Worm (Caenorhabditis elegans) whole organism, midembryonic: ENCODE measurements around the gene srh-17.

ENCODE experiments used
- T22C8.4 ChIP-seq: fragments of 200-800 bp; sonication (Bioruptor generic); IDR thresholded peaks from 2 replicates; pipeline ENCODE4 v1.3.6; 2022; ENCODE audit warnings: missing genetic modification characterization, missing compliant biosample characterization
- cog-1 ChIP-seq: sonication (generic microtip); optimal IDR thresholded peaks from 2 replicates; lab custom pipeline; 2016; ENCODE audit warnings: missing genetic modification characterization, missing compliant biosample characterization
- flt-1 ChIP-seq: fragments of 200-800 bp; sonication (Bioruptor generic); IDR thresholded peaks from 2 replicates; pipeline ENCODE4 v1.3.6; 2022; ENCODE audit warnings: missing genetic modification characterization, missing compliant biosample characterization
- klf-2 ChIP-seq: fragments of 200-800 bp; sonication (Bioruptor generic); conservative IDR thresholded peaks from 2 replicates; pipeline ENCODE4 v1.3.6; 2022; ENCODE audit warnings: missing genetic modification reagents, missing genetic modification characterization, missing compliant biosample characterization
- med-1 ChIP-seq: sonication (generic microtip); optimal IDR thresholded peaks from 2 replicates; lab custom pipeline; 2017; ENCODE audit warnings: missing genetic modification characterization, mild to moderate bottlenecking, missing compliant biosample characterization, antibody characterized with exemption, missing genetic modification reagents; ENCODE audit not compliant: insufficient read depth
- ref-1 ChIP-seq: fragments of 200-800 bp; sonication (Bioruptor generic); conservative IDR thresholded peaks from 2 replicates; pipeline ENCODE4 v1.3.6; 2022; ENCODE audit warnings: missing genetic modification reagents, missing genetic modification characterization, missing compliant biosample characterization
- tab-1 ChIP-seq: fragments of 200-800 bp; sonication (Bioruptor generic); IDR thresholded peaks from 2 replicates; pipeline ENCODE4 v1.3.6; 2022; ENCODE audit warnings: missing genetic modification characterization, missing compliant biosample characterization
- ztf-23 ChIP-seq: fragments of 200-800 bp; sonication (Bioruptor generic); IDR thresholded peaks from 2 replicates; pipeline ENCODE4 v1.3.6; 2022; ENCODE audit warnings: missing genetic modification reagents, missing genetic modification characterization, missing compliant biosample characterization
- ztf-29 ChIP-seq: fragments of 200-800 bp; sonication (Bioruptor generic); IDR thresholded peaks from 2 replicates; pipeline ENCODE4 v1.3.6; 2022; ENCODE audit warnings: missing genetic modification reagents, missing genetic modification characterization, missing compliant biosample characterization

The srh-17 gene

ce11 chrV:14656970-14657369 is 4.1 kb upstream of the srh-17 start:
- TF ChIP-seq ztf-23 (GFP tag; lab: Robert Waterston, UW), result no peak
- no peak for TF ChIP-seq tab-1 (GFP tag; lab: Robert Waterston, UW)
- TF ChIP-seq med-1 (GFP tag; lab: Kevin White, UChicago), result no peak
- no peak for TF ChIP-seq T22C8.4 (GFP tag; lab: Robert Waterston, UW)
- TF ChIP-seq flt-1 (GFP tag; lab: Robert Waterston, UW), result no peak
- no peak for TF ChIP-seq klf-2 (GFP tag; lab: Robert Waterston, UW)
- no peak for TF ChIP-seq ztf-29 (GFP tag; lab: Robert Waterston, UW)
- TF ChIP-seq ref-1, result no peak
- TF ChIP-seq cog-1 (tag; lab: Kevin White, UChicago), result no peak

DNA sequence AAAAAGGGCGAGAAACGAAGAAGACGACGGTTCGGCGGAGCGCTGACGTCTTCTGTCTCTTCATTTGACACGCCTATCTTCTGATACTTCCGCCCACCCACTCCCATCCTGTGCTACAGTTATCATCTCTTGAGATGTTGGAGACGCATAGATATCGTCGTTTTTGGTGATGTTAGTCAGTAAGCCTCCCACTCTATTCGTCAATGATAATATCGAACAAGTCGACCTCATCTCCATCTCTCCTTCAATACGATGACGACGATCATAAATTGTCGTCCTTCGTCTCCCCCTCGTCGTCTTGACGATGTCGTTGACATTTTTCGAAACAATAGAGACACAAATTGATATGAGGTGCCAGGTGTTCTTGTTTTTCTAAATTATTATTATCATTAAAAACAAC is 3.0 kb upstream of the srh-17 start, which contains the start of gene slc-25A29:
Gene slc-25A29, minus strand, starts transcription at position 45 of the 400 bp plus-strand sequence.
- TF ChIP-seq ztf-29 (GFP tag; lab: Robert Waterston, UW), result no peak
- no peak for TF ChIP-seq klf-2 (GFP tag; lab: Robert Waterston, UW)
- no peak for TF ChIP-seq T22C8.4 (GFP tag; lab: Robert Waterston, UW)
- no peak for TF ChIP-seq tab-1 (GFP tag; lab: Robert Waterston, UW)
- no peak for TF ChIP-seq med-1 (GFP tag; lab: Kevin White, UChicago)
- TF ChIP-seq ztf-23 (GFP tag; lab: Robert Waterston, UW), result no peak
- TF ChIP-seq ref-1, result no peak
- no peak for TF ChIP-seq flt-1 (GFP tag; lab: Robert Waterston, UW)
- no peak for TF ChIP-seq cog-1 (tag; lab: Kevin White, UChicago)

DNA sequence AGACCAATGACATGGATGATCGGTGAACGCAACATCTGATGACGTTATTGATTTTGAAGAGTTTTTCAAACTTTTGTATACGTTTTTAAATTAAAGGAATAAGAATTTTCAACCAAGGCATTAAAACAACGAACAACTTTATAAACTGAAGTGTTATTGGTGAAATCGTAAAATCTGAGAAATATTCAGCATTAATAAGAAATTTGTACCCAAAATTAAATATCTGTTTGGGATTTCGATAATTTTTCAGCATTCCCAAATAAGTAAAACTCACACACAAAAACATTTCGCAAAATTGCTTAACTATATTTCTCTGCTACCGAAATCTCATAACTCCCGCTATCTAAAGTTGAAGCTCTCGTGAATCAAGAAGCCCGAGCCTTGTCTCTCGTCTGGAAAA is 1.5 kb upstream of the srh-17 start:
- TF ChIP-seq ref-1, result no peak
- TF ChIP-seq cog-1 (tag; lab: Kevin White, UChicago), result no peak
- no peak for TF ChIP-seq klf-2 (GFP tag; lab: Robert Waterston, UW)
- no peak for TF ChIP-seq ztf-23 (GFP tag; lab: Robert Waterston, UW)
- TF ChIP-seq tab-1 (GFP tag; lab: Robert Waterston, UW), result no peak
- no peak for TF ChIP-seq med-1 (GFP tag; lab: Kevin White, UChicago)
- no peak for TF ChIP-seq ztf-29 (GFP tag; lab: Robert Waterston, UW)
- no peak for TF ChIP-seq flt-1 (GFP tag; lab: Robert Waterston, UW)
- no peak for TF ChIP-seq T22C8.4 (GFP tag; lab: Robert Waterston, UW)

DNA sequence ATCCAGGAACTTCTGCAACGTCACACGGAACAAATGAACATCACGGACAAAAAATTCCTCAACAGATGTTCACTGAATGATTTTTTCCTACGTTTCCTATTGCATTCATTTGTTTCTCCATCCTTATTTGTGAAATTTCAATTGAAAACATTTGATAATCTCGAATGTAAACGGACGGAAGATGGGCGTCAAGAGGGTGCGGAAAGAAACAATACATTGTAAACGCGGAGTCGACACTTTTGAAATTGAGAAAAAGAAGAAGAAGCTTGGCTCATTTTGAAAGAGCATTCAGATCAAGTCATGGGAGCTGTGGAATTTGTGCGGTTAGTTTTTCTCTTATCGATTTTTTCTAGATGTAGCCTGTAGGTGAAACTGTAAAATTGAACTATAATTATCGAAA is 1.9 kb downstream of the srh-17 start, which contains the start of gene C47E8.9:
Gene C47E8.9, plus strand, starts transcription at position 301 of the 400 bp plus-strand sequence.
- TF ChIP-seq ztf-23 (GFP tag; lab: Robert Waterston, UW) (no peak), med-1 (GFP tag; lab: Kevin White, UChicago) (no peak), tab-1 (GFP tag; lab: Robert Waterston, UW) (no peak), ztf-29 (GFP tag; lab: Robert Waterston, UW) (no peak), T22C8.4 (GFP tag; lab: Robert Waterston, UW) (no peak), klf-2 (GFP tag; lab: Robert Waterston, UW) (no peak), cog-1 (tag; lab: Kevin White, UChicago) (no peak), flt-1 (GFP tag; lab: Robert Waterston, UW) (no peak), ref-1 (no peak)

- no peak for TF ChIP-seq klf-2 (GFP tag; lab: Robert Waterston, UW)
- no peak for TF ChIP-seq cog-1 (tag; lab: Kevin White, UChicago)
- TF ChIP-seq med-1 (GFP tag; lab: Kevin White, UChicago), result no peak
- TF ChIP-seq ref-1, result no peak
- TF ChIP-seq tab-1 (GFP tag; lab: Robert Waterston, UW), result no peak
- no peak for TF ChIP-seq T22C8.4 (GFP tag; lab: Robert Waterston, UW)
Measured at ce11 chrV:14665728-14666127, 4.6 kb downstream of the srh-17 start, which contains the start of gene C47E8.1. Gene C47E8.1 (plus strand): TSS chrV:14666028.

- TF ChIP-seq med-1 (GFP tag; lab: Kevin White, UChicago), result no peak
- no peak for TF ChIP-seq tab-1 (GFP tag; lab: Robert Waterston, UW)
Measured at ce11 chrV:14678298-14678697, 17.2 kb downstream of the srh-17 start.

- TF ChIP-seq ztf-23 (GFP tag; lab: Robert Waterston, UW) (no peak), ztf-29 (GFP tag; lab: Robert Waterston, UW) (no peak)
Measured at ce11 chrV:14680014-14680413, 18.9 kb downstream of the srh-17 start, which contains the start of gene C47E8.3. Gene C47E8.3 (plus strand): TSS chrV:14680314.

DNA sequence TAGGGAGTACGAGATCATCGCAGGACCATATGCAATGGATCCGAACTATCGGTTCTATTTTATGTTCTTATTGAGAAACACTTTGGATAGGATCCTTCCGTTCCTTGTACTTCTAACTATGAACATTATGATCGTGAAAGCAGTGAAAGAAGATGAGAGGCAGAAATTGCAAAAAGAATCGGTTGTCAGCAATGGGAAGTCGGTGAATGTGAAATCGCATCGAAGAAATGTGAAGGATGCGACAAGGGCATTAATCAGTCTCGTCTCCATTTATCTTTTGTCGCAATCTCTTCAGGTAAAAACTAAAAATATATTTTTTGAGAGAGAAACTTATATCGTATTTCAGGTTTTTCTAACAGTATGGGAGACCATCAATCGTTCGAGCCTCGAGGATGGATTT is 21.8 kb downstream of the srh-17 start:
- TF ChIP-seq T22C8.4 (GFP tag; lab: Robert Waterston, UW) (no peak), ztf-23 (GFP tag; lab: Robert Waterston, UW) (no peak), cog-1 (tag; lab: Kevin White, UChicago) (no peak), tab-1 (GFP tag; lab: Robert Waterston, UW) (no peak), ztf-29 (GFP tag; lab: Robert Waterston, UW) (no peak), klf-2 (GFP tag; lab: Robert Waterston, UW) (no peak), med-1 (GFP tag; lab: Kevin White, UChicago) (no peak), ref-1 (no peak)

DNA sequence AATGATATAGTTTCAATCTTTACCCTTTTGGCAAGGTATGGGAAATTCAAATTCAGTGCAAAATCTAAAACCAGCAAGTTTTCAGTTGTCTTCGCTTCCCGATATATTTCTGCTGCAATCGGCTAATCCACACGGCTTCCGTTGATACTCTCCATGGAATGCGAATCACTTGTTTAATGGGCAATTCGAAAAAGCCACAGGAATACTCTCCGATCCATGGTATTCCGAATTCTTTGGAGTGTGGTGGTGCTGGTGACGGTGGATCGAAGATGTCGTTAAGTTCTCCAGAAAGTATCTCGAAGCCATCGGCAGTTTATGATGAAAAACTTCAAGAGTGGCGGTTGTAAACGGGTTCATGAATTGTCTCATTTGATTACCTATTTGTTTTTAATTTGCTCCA is 22.2 kb downstream of the srh-17 start:
- TF ChIP-seq cog-1 (tag; lab: Kevin White, UChicago) (no peak), T22C8.4 (GFP tag; lab: Robert Waterston, UW) (no peak), ztf-29 (GFP tag; lab: Robert Waterston, UW) (no peak)

DNA sequence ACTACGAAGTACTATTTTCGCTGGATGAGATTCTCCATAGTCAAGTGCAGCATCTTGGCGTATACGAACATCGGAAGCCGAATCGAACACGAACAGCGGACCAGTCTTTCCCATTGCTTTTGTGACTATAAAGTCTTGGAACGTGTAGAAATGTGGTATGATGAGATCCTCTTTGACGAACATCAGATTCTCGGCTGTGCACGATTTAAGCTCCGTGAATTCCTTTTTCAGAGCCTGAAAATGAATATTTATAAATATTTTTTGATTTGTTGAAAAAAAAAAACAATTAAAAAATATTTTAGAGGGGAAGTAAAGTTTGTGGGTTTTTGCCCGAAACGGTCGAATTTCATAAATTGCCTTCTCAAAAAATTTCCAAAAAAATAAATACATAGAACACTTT is 22.8 kb downstream of the srh-17 start:
- TF ChIP-seq cog-1 (tag; lab: Kevin White, UChicago), result no peak
- TF ChIP-seq ztf-29 (GFP tag; lab: Robert Waterston, UW), result no peak
- no peak for TF ChIP-seq klf-2 (GFP tag; lab: Robert Waterston, UW)
- TF ChIP-seq ref-1, result no peak
- no peak for TF ChIP-seq T22C8.4 (GFP tag; lab: Robert Waterston, UW)
- no peak for TF ChIP-seq ztf-23 (GFP tag; lab: Robert Waterston, UW)
- no peak for TF ChIP-seq tab-1 (GFP tag; lab: Robert Waterston, UW)
- TF ChIP-seq flt-1 (GFP tag; lab: Robert Waterston, UW), result no peak
- no peak for TF ChIP-seq med-1 (GFP tag; lab: Kevin White, UChicago)
